Fruit fly (Drosophila melanogaster): ENCODE results near the gene CG32986.

The CG32986 gene

dm6 chr2L:8862476-8862875 is at the start of gene CG32986:
TSS of gene CG32986 (plus strand) at chr2L:8862776.
- no peak for TF ChIP-seq CG17801 (GFP tag; optimal IDR thresholded peaks at IDR 0.05; ENCODE audit: partially characterized antibody)

- TF ChIP-seq CG17801 (GFP tag; optimal IDR thresholded peaks at IDR 0.05; ENCODE audit: partially characterized antibody): no peak
Measured at dm6 chr2L:8817343-8817742, 45.2 kb upstream of the CG32986 start.

dm6 chr2L:8820539-8820938 is 42.0 kb upstream of the CG32986 start:
- TF ChIP-seq CG17801 (GFP tag; optimal IDR thresholded peaks at IDR 0.05; ENCODE audit: partially characterized antibody): no peak

- no peak for TF ChIP-seq CG17801 (GFP tag; optimal IDR thresholded peaks at IDR 0.05; ENCODE audit: partially characterized antibody)
Measured at dm6 chr2L:8825222-8825869, 37.2 kb upstream of the CG32986 start, which contains the start of gene SoxN. TSS of gene SoxN (plus strand) at chr2L:8825645.

dm6 chr2L:8828387-8828786 is 34.2 kb upstream of the CG32986 start:
- TF ChIP-seq CG17801 (GFP tag; optimal IDR thresholded peaks at IDR 0.05; ENCODE audit: partially characterized antibody): no peak

dm6 chr2L:8832386-8833210 is 30.0 kb upstream of the CG32986 start:
- TF ChIP-seq CG17801 (GFP tag; optimal IDR thresholded peaks at IDR 0.05; ENCODE audit: partially characterized antibody): no peak

- no peak for TF ChIP-seq CG17801 (GFP tag; optimal IDR thresholded peaks at IDR 0.05; ENCODE audit: partially characterized antibody)
Measured at dm6 chr2L:8834806-8835483, 27.6 kb upstream of the CG32986 start.

- TF ChIP-seq CG17801 (GFP tag; optimal IDR thresholded peaks at IDR 0.05; ENCODE audit: partially characterized antibody): no peak
Measured at dm6 chr2L:8839193-8839592, 23.4 kb upstream of the CG32986 start.

dm6 chr2L:8840717-8841116 is 21.9 kb upstream of the CG32986 start:
- TF ChIP-seq CG17801 (GFP tag; optimal IDR thresholded peaks at IDR 0.05; ENCODE audit: partially characterized antibody): no peak

dm6 chr2L:8841490-8842261 is 20.9 kb upstream of the CG32986 start:
- no peak for TF ChIP-seq CG17801 (GFP tag; optimal IDR thresholded peaks at IDR 0.05; ENCODE audit: partially characterized antibody)

dm6 chr2L:8842262-8842561 is 20.4 kb upstream of the CG32986 start:
- TF ChIP-seq CG17801 (GFP tag; optimal IDR thresholded peaks at IDR 0.05; ENCODE audit: partially characterized antibody): no peak

dm6 chr2L:8843593-8843992 is 19.0 kb upstream of the CG32986 start:
- TF ChIP-seq CG17801 (GFP tag; optimal IDR thresholded peaks at IDR 0.05; ENCODE audit: partially characterized antibody): no peak

- TF ChIP-seq CG17801 (GFP tag; optimal IDR thresholded peaks at IDR 0.05; ENCODE audit: partially characterized antibody): no peak
Measured at dm6 chr2L:8844693-8845092, 17.9 kb upstream of the CG32986 start.

- no peak for TF ChIP-seq CG17801 (GFP tag; optimal IDR thresholded peaks at IDR 0.05; ENCODE audit: partially characterized antibody)
Measured at dm6 chr2L:8845931-8846330, 16.6 kb upstream of the CG32986 start.

Measured in ovary, adult (tissue).